Fruit fly (Drosophila melanogaster) whole organism, prepupa: ENCODE data around the gene Slip1.
A peak's percentile ranks its signal among the peaks of the same experiment; 100 is the strongest.

Source experiments
- Blimp-1 ChIP-seq: fragments of 200-800 bp; sonication (Bioruptor generic); optimal IDR thresholded peaks from 3 replicates; lab custom pipeline; 2017; ENCODE audit warnings: missing biosample characterization, missing genetic modification characterization, mild to moderate bottlenecking, moderate library complexity, missing genetic modification reagents
- CG10631 ChIP-seq: fragments of 200-800 bp; sonication (Bioruptor generic); optimal IDR thresholded peaks from 2 replicates; lab custom pipeline; 2016; ENCODE audit warnings: missing biosample characterization, missing genetic modification characterization
- CG11294 ChIP-seq: fragments of 200-800 bp; sonication (Bioruptor generic); IDR thresholded peaks from 2 replicates; pipeline ENCODE4 v1.3.6; 2022; ENCODE audit warnings: missing biosample characterization, missing genetic modification characterization
- CG11902 ChIP-seq: fragments of 200-800 bp; sonication (Bioruptor generic); optimal IDR thresholded peaks from 3 replicates; lab custom pipeline; 2016; ENCODE audit warnings: missing biosample characterization, missing genetic modification characterization
- CG1621 ChIP-seq: fragments of 200-800 bp; sonication (Bioruptor generic); optimal IDR thresholded peaks from 3 replicates; lab custom pipeline; 2018; ENCODE audit warnings: missing biosample characterization, mild to moderate bottlenecking, missing genetic modification characterization
- CG16779 ChIP-seq: fragments of 200-800 bp; sonication (Bioruptor generic); optimal IDR thresholded peaks from 3 replicates; lab custom pipeline; 2017; ENCODE audit warnings: missing biosample characterization, mild to moderate bottlenecking, missing genetic modification characterization
- CG3032 ChIP-seq: fragments of 200-800 bp; optimal IDR thresholded peaks from 2 replicates; lab custom pipeline; 2019; ENCODE audit warnings: missing biosample characterization, mild to moderate bottlenecking, missing genetic modification characterization, moderate library complexity
- CG31627 ChIP-seq: fragments of 200-800 bp; sonication (Bioruptor generic); optimal IDR thresholded peaks from 3 replicates; lab custom pipeline; 2016; ENCODE audit warnings: missing biosample characterization, missing genetic modification characterization
- CG32006 ChIP-seq: fragments of 200-800 bp; sonication (Bioruptor generic); optimal IDR thresholded peaks from 3 replicates; lab custom pipeline; 2017; ENCODE audit warnings: missing biosample characterization, mild to moderate bottlenecking, missing genetic modification characterization
- CG34406 ChIP-seq: fragments of 200-800 bp; sonication (Bioruptor generic); optimal IDR thresholded peaks from 3 replicates; lab custom pipeline; 2016; ENCODE audit warnings: missing biosample characterization, missing genetic modification characterization
- CG4318 ChIP-seq: fragments of 200-800 bp; sonication (Bioruptor generic); optimal IDR thresholded peaks from 3 replicates; lab custom pipeline; 2017; ENCODE audit warnings: missing biosample characterization, mild to moderate bottlenecking, missing genetic modification characterization
- CG6163 ChIP-seq: fragments of 200-800 bp; sonication (Bioruptor generic); IDR thresholded peaks from 3 replicates; pipeline ENCODE4 v1.3.6; 2022; ENCODE audit warnings: missing biosample characterization, missing genetic modification characterization
- CG6792 ChIP-seq: fragments of 200-800 bp; sonication (Bioruptor generic); optimal IDR thresholded peaks from 3 replicates; lab custom pipeline; 2016; ENCODE audit warnings: missing biosample characterization, missing genetic modification characterization
- CG6808 ChIP-seq: fragments of 200-800 bp; sonication (Bioruptor generic); optimal IDR thresholded peaks from 3 replicates; lab custom pipeline; 2017; ENCODE audit warnings: missing biosample characterization, missing genetic modification characterization, mild to moderate bottlenecking, moderate library complexity, missing genetic modification reagents
- CG7368 ChIP-seq: fragments of 200-800 bp; sonication (Bioruptor generic); optimal IDR thresholded peaks from 3 replicates; lab custom pipeline; 2016; ENCODE audit warnings: missing biosample characterization, missing genetic modification characterization
- CG8119 ChIP-seq: fragments of 200-800 bp; sonication (Bioruptor generic); IDR thresholded peaks from 3 replicates; pipeline ENCODE4 v1.3.6; 2022; ENCODE audit warnings: missing biosample characterization, missing genetic modification characterization
- CG8319 ChIP-seq: fragments of 200-800 bp; sonication (Bioruptor generic); optimal IDR thresholded peaks from 3 replicates; lab custom pipeline; 2016; ENCODE audit warnings: missing biosample characterization, missing genetic modification characterization
- CG8632 ChIP-seq: fragments of 200-800 bp; sonication (Bioruptor generic); optimal IDR thresholded peaks from 3 replicates; lab custom pipeline; 2016; ENCODE audit warnings: missing biosample characterization, missing genetic modification characterization
- CG9139 ChIP-seq: fragments of 200-800 bp; sonication (Bioruptor generic); optimal IDR thresholded peaks from 3 replicates; lab custom pipeline; 2017; ENCODE audit warnings: missing biosample characterization, mild to moderate bottlenecking, missing genetic modification characterization
- Eip75B ChIP-seq: fragments of 200-800 bp; sonication (Bioruptor generic); optimal IDR thresholded peaks from 3 replicates; lab custom pipeline; 2016; ENCODE audit warnings: missing biosample characterization, missing genetic modification characterization
- Eip78C ChIP-seq: fragments of 200-800 bp; sonication (Bioruptor generic); peaks from one replicate; lab custom pipeline; 2016; ENCODE audit warnings: missing biosample characterization, missing genetic modification characterization
- Eip93F ChIP-seq: fragments of 200-800 bp; sonication (Bioruptor generic); optimal IDR thresholded peaks from 2 replicates; lab custom pipeline; 2016; ENCODE audit warnings: missing biosample characterization, mild to moderate bottlenecking, missing genetic modification characterization
- Ets21C ChIP-seq: fragments of 200-800 bp; sonication (Bioruptor generic); optimal IDR thresholded peaks from 3 replicates; lab custom pipeline; 2016; ENCODE audit warnings: missing biosample characterization, missing genetic modification characterization
- Ets96B ChIP-seq: fragments of 200-800 bp; optimal IDR thresholded peaks from 2 replicates; lab custom pipeline; 2019; ENCODE audit warnings: missing biosample characterization, mild to moderate bottlenecking, missing genetic modification characterization, moderate library complexity
- Hr39 ChIP-seq: fragments of 200-800 bp; sonication (Bioruptor generic); optimal IDR thresholded peaks from 2 replicates; lab custom pipeline; 2016; ENCODE audit warnings: missing biosample characterization, missing genetic modification characterization
- Hr4 ChIP-seq: fragments of 200-800 bp; sonication (Bioruptor generic); optimal IDR thresholded peaks from 3 replicates; lab custom pipeline; 2016; ENCODE audit warnings: missing biosample characterization, missing genetic modification characterization
- Lpt ChIP-seq: fragments of 200-800 bp; sonication (Bioruptor generic); optimal IDR thresholded peaks from 3 replicates; lab custom pipeline; 2016; ENCODE audit warnings: missing biosample characterization, missing genetic modification characterization
- Met ChIP-seq: fragments of 200-800 bp; sonication (Bioruptor generic); optimal IDR thresholded peaks from 3 replicates; lab custom pipeline; 2016; ENCODE audit warnings: missing biosample characterization, missing genetic modification characterization
- OdsH ChIP-seq: fragments of 200-800 bp; sonication (Bioruptor generic); optimal IDR thresholded peaks from 3 replicates; lab custom pipeline; 2016; ENCODE audit warnings: missing biosample characterization, missing genetic modification characterization
- Smox ChIP-seq: fragments of 200-800 bp; sonication (Bioruptor generic); optimal IDR thresholded peaks from 3 replicates; lab custom pipeline; 2016; ENCODE audit warnings: missing biosample characterization, missing genetic modification characterization
- Sox15 ChIP-seq: fragments of 200-800 bp; sonication (Bioruptor generic); optimal IDR thresholded peaks from 3 replicates; lab custom pipeline; 2016; ENCODE audit warnings: missing biosample characterization, missing genetic modification characterization
- achi ChIP-seq: fragments of 200-800 bp; sonication (Bioruptor generic); optimal IDR thresholded peaks from 3 replicates; lab custom pipeline; 2016; ENCODE audit warnings: missing biosample characterization, missing genetic modification characterization
- acj6 ChIP-seq: fragments of 200-800 bp; sonication (Bioruptor generic); optimal IDR thresholded peaks from 3 replicates; lab custom pipeline; 2016; ENCODE audit warnings: missing biosample characterization, missing genetic modification characterization
- cyc ChIP-seq: fragments of 200-800 bp; sonication (Bioruptor generic); optimal IDR thresholded peaks from 3 replicates; lab custom pipeline; 2016; ENCODE audit warnings: missing biosample characterization, missing genetic modification characterization
- dac ChIP-seq: fragments of 200-800 bp; sonication (Bioruptor generic); optimal IDR thresholded peaks from 2 replicates; lab custom pipeline; 2017; ENCODE audit warnings: missing biosample characterization, mild to moderate bottlenecking, missing genetic modification characterization
- esn ChIP-seq: fragments of 200-800 bp; sonication (Bioruptor generic); optimal IDR thresholded peaks from 2 replicates; lab custom pipeline; 2016; ENCODE audit warnings: missing biosample characterization, mild to moderate bottlenecking, missing genetic modification characterization, moderate library complexity
- fd85E ChIP-seq: fragments of 200-800 bp; sonication (Bioruptor generic); optimal IDR thresholded peaks from 3 replicates; lab custom pipeline; 2016; ENCODE audit warnings: missing biosample characterization, missing genetic modification characterization
- fkh ChIP-seq: fragments of 200-800 bp; sonication (Bioruptor generic); optimal IDR thresholded peaks from 3 replicates; lab custom pipeline; 2017; ENCODE audit warnings: missing biosample characterization, mild to moderate bottlenecking, missing genetic modification characterization, moderate library complexity
- lz ChIP-seq: fragments of 200-800 bp; sonication (Bioruptor generic); optimal IDR thresholded peaks from 3 replicates; lab custom pipeline; 2016; ENCODE audit warnings: missing biosample characterization, missing genetic modification characterization
- net ChIP-seq: fragments of 200-800 bp; sonication (Bioruptor generic); optimal IDR thresholded peaks from 3 replicates; lab custom pipeline; 2016; ENCODE audit warnings: missing biosample characterization, missing genetic modification characterization
- pdm3 ChIP-seq: fragments of 200-800 bp; sonication (Bioruptor generic); optimal IDR thresholded peaks from 3 replicates; lab custom pipeline; 2016; ENCODE audit warnings: missing biosample characterization, missing genetic modification characterization
- salr ChIP-seq, 2 experiments: fragments of 200-800 bp; sonication (Bioruptor generic); optimal IDR thresholded peaks; 3 replicates each; lab custom pipeline; 2016 to 2018; ENCODE audit warnings: missing biosample characterization in 2 of 2, missing genetic modification characterization in 2 of 2, mild to moderate bottlenecking in 1 of 2
- ss ChIP-seq, 2 experiments: fragments of 200-800 bp; sonication (Bioruptor generic); optimal IDR thresholded peaks; 2 replicates in 1 of 2; 3 replicates in 1 of 2; lab custom pipeline; 2017 to 2018; ENCODE audit warnings: mild to moderate bottlenecking in 2 of 2, missing biosample characterization in 2 of 2, missing genetic modification characterization in 2 of 2, moderate library complexity in 1 of 2
- topi ChIP-seq: fragments of 200-800 bp; sonication (Bioruptor generic); optimal IDR thresholded peaks from 3 replicates; lab custom pipeline; 2016; ENCODE audit warnings: missing biosample characterization, missing genetic modification characterization

The Slip1 gene

dm6 chr4:663055-663670 is at the start of gene Slip1, which contains the start of gene CG46466:
Slip1 (plus strand) TSS chr4:663621.
CG46466 (minus strand) TSS chr4:663124.
- peak; percentile 22 for TF ChIP-seq CG3032 (tag; lab: Kevin White, UChicago)
- peak; percentile 41 for TF ChIP-seq Sox15 (GFP tag; lab: Kevin White, UChicago)
- TF ChIP-seq topi (GFP tag; lab: Kevin White, UChicago): peak; percentile 23
- peak; percentile 5 for TF ChIP-seq Eip75B (GFP tag; lab: Kevin White, UChicago)
- no peak for TF ChIP-seq CG11294
- peak; percentile 25 for TF ChIP-seq Ets96B (tag; lab: Kevin White, UChicago)
- TF ChIP-seq fkh (GFP tag; lab: Kevin White, UChicago): peak; percentile 29
- TF ChIP-seq pdm3 (GFP tag; lab: Kevin White, UChicago): peak; percentile 34
- peak; percentile 49 for TF ChIP-seq CG31627 (GFP tag; lab: Kevin White, UChicago)
- no peak for TF ChIP-seq salr (GFP tag; optimal IDR thresholded peaks at IDR 0.05; lab: Kevin White, UChicago)
- TF ChIP-seq Met (GFP tag; lab: Kevin White, UChicago): peak; percentile 7
- no peak for TF ChIP-seq net (GFP tag; lab: Kevin White, UChicago)
- no peak for TF ChIP-seq dac
- no peak for TF ChIP-seq CG7368 (GFP tag; lab: Kevin White, UChicago)
- no peak for TF ChIP-seq Smox (GFP tag; lab: Kevin White, UChicago)
- no peak for TF ChIP-seq Eip93F
- peak; percentile 16 for TF ChIP-seq Blimp-1 (GFP tag; lab: Kevin White, UChicago)
- peak; percentile 47 for TF ChIP-seq achi (GFP tag; lab: Kevin White, UChicago)
- TF ChIP-seq CG16779: no peak
- peak; percentile 24 for TF ChIP-seq CG8319
- peak; percentile 24 for TF ChIP-seq CG4318 (GFP tag; lab: Kevin White, UChicago)
- TF ChIP-seq acj6: peak; percentile 47
- TF ChIP-seq CG8119 (GFP tag; lab: Robert Waterston, UW): no peak
- no peak for TF ChIP-seq CG6792 (GFP tag; lab: Kevin White, UChicago)
- no peak for TF ChIP-seq CG34406 (GFP tag; lab: Kevin White, UChicago)
- no peak for TF ChIP-seq Lpt (GFP tag; lab: Kevin White, UChicago)
- TF ChIP-seq fd85E (GFP tag; lab: Kevin White, UChicago): no peak
- TF ChIP-seq CG32006 (GFP tag; lab: Kevin White, UChicago): no peak
- no peak for TF ChIP-seq CG6808
- TF ChIP-seq CG1621 (tag; lab: Kevin White, UChicago): no peak
- peak; percentile 54 for TF ChIP-seq Hr39 (GFP tag; lab: Kevin White, UChicago)
- peak; percentile 11 for TF ChIP-seq lz (GFP tag; lab: Kevin White, UChicago)
- TF ChIP-seq cyc (GFP tag; lab: Kevin White, UChicago): peak; percentile 40
- TF ChIP-seq CG11902: peak; percentile 24
- TF ChIP-seq CG10631 (GFP tag; lab: Kevin White, UChicago): peak; percentile 45
- peak; percentile 15 for TF ChIP-seq esn (GFP tag; lab: Kevin White, UChicago)
- peak; percentile 22 for TF ChIP-seq Ets21C (GFP tag; lab: Kevin White, UChicago)
- TF ChIP-seq ss (GFP tag; optimal IDR thresholded peaks at IDR 0.05; lab: Kevin White, UChicago): peak in 1 of 2 experiments; percentile 52
- no peak for TF ChIP-seq CG9139
- peak; percentile 4 for TF ChIP-seq CG8632 (GFP tag; lab: Kevin White, UChicago)
- TF ChIP-seq Hr4 (GFP tag; lab: Kevin White, UChicago): peak; percentile 36
- peak; percentile 56 for TF ChIP-seq OdsH (GFP tag; lab: Kevin White, UChicago)
- TF ChIP-seq CG6163 (GFP tag; lab: Robert Waterston, UW): no peak
- TF ChIP-seq Eip78C (GFP tag; lab: Kevin White, UChicago): peak; percentile 67
